Worm (Caenorhabditis elegans): ENCODE data around the gene str-204.

DNA sequence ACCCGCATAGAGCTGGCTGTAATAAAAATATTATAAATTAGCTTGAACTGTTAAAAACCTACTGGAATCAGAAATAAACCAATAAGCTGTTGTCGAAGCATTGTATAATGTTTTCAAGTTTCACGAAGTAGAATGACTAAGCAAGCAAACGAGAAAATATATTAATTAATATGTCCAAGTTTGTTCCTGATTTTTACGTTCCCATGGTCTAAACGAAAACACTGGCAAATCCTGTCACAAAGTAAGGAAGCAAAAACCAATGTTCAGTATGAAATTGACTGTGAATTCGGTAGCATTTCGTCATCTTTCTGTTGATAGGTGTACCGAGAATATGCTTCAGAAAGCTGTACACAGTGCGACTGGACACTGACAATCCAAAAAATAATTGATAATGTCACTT, 39.3 kb upstream of the str-204 start, which contains the start of gene srx-34:
- TF ChIP-seq ztf-11 (tag; optimal IDR thresholded peaks at IDR 0.05) = no peak
- no peak for TF ChIP-seq pha-4 (tag; optimal IDR thresholded peaks at IDR 0.05)
- no peak for TF ChIP-seq nhr-12 (tag; optimal IDR thresholded peaks at IDR 0.05)
- TF ChIP-seq lin-13 (tag; optimal IDR thresholded peaks at IDR 0.05) = no peak
- no peak for TF ChIP-seq unc-120 (tag; optimal IDR thresholded peaks at IDR 0.05; ENCODE audit: poor library complexity, severe bottlenecking)
- TF ChIP-seq ces-1 (GFP tag; optimal IDR thresholded peaks at IDR 0.05) = no peak
- TF ChIP-seq nhr-76 (tag; optimal IDR thresholded peaks at IDR 0.05) = no peak
- TF ChIP-seq elt-1 (tag; optimal IDR thresholded peaks at IDR 0.05; ENCODE audit: borderline replicate concordance, insufficient read depth) = no peak
- TF ChIP-seq nhr-28 (tag; optimal IDR thresholded peaks at IDR 0.05) = no peak
- TF ChIP-seq tbx-8 (GFP tag; optimal IDR thresholded peaks at IDR 0.05) = no peak
- no peak for TF ChIP-seq lsy-2 (tag; optimal IDR thresholded peaks at IDR 0.05)
- no peak for TF ChIP-seq snpc-4 (tag; optimal IDR thresholded peaks at IDR 0.05)
- no peak for TF ChIP-seq nhr-237 (tag; optimal IDR thresholded peaks at IDR 0.05)
- TF ChIP-seq unc-62 (GFP tag; optimal IDR thresholded peaks at IDR 0.05) = no peak
